Worm (Caenorhabditis elegans): Measurements from ENCODE around the gene nhr-10.

DNA sequence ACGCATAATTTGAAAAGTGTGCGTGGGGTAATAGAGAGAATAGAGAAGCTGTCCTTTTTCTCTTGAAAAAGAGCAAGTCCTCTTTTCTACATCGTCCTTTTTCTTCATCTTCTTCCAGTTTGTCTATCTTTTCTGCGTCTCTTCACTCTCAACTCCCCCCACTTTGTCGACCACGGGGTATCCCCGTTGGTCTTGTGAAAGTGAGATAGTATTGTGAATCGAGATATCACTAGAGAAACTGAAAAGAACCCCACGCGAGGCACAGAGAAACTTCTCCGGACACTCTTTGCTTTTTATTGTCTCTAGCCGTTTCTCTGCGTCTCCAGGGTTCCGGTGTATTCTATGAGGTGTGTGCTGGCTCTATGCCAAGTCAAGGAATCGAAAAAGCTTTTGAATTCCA lies 40.4 kb upstream of the nhr-10 start:
- peak; percentile 2 for TF ChIP-seq hmg-4 (GFP tag; optimal IDR thresholded peaks at IDR 0.05)
- TF ChIP-seq ceh-13 (GFP tag; optimal IDR thresholded peaks at IDR 0.05) = no peak
- no peak for TF ChIP-seq ama-1 (optimal IDR thresholded peaks at IDR 0.05)
- no peak for TF ChIP-seq hnd-1 (tag; optimal IDR thresholded peaks at IDR 0.05)
- TF ChIP-seq tra-4 (tag; optimal IDR thresholded peaks at IDR 0.05) = no peak
- TF ChIP-seq ceh-36 (tag; optimal IDR thresholded peaks at IDR 0.05) = no peak
- TF ChIP-seq scrt-1 (GFP tag; IDR thresholded peaks at IDR 0.05) = no peak
- TF ChIP-seq ets-7 (tag; optimal IDR thresholded peaks at IDR 0.05) = no peak
- TF ChIP-seq tbx-11 (GFP tag; IDR thresholded peaks at IDR 0.05) = no peak
- no peak for TF ChIP-seq B0310.2 (tag; optimal IDR thresholded peaks at IDR 0.05)
- peak; percentile 70 for TF ChIP-seq F13C5.2 (tag; optimal IDR thresholded peaks at IDR 0.05)
- no peak for TF ChIP-seq hmbx-1 (tag; optimal IDR thresholded peaks at IDR 0.05)
- no peak for TF ChIP-seq pes-1 (GFP tag; IDR thresholded peaks at IDR 0.05)

All from whole organism, early embryonic.